Fruit fly (Drosophila melanogaster) whole organism, embryonic: ENCODE data around the gene SCCRO.

Source experiments
- Adf1 ChIP-seq: fragments of 200-800 bp; sonication (Bioruptor generic); IDR thresholded peaks from 2 replicates; pipeline ENCODE4 v1.3.6; 2022; ENCODE audit warnings: missing biosample characterization, missing genetic modification characterization
- Asciz ChIP-seq: fragments of 200-800 bp; sonication (Bioruptor generic); optimal IDR thresholded peaks from 2 replicates; lab custom pipeline; 2017; ENCODE audit warnings: missing biosample characterization, mild to moderate bottlenecking, missing genetic modification characterization, missing genetic modification reagents
- Atf-2 ChIP-seq: fragments of 200-800 bp; sonication (Bioruptor generic); optimal IDR thresholded peaks from 2 replicates; lab custom pipeline; 2016; ENCODE audit warnings: missing biosample characterization, missing genetic modification characterization
- BtbVII ChIP-seq: fragments of 200-800 bp; sonication (Bioruptor generic); optimal IDR thresholded peaks from 3 replicates; lab custom pipeline; 2017; ENCODE audit warnings: missing biosample characterization, mild to moderate bottlenecking, missing genetic modification characterization
- CG10209 ChIP-seq: fragments of 200-800 bp; sonication (Bioruptor generic); optimal IDR thresholded peaks from 3 replicates; lab custom pipeline; 2017; ENCODE audit warnings: missing biosample characterization, mild to moderate bottlenecking, missing genetic modification characterization, missing genetic modification reagents
- CG10462 ChIP-seq: fragments of 200-800 bp; sonication (Bioruptor generic); optimal IDR thresholded peaks from 2 replicates; lab custom pipeline; 2016; ENCODE audit warnings: missing biosample characterization, missing genetic modification characterization
- CG11504 ChIP-seq: fragments of 200-800 bp; sonication (Bioruptor generic); optimal IDR thresholded peaks from 3 replicates; lab custom pipeline; 2019; ENCODE audit warnings: missing biosample characterization, mild to moderate bottlenecking, missing genetic modification characterization, moderate library complexity
- CG12942 ChIP-seq: fragments of 200-800 bp; sonication (Bioruptor generic); optimal IDR thresholded peaks from 3 replicates; lab custom pipeline; 2016; ENCODE audit warnings: missing biosample characterization, missing genetic modification characterization
- CG13894 ChIP-seq: fragments of 200-800 bp; sonication (Bioruptor generic); optimal IDR thresholded peaks from 3 replicates; lab custom pipeline; 2018; ENCODE audit warnings: missing biosample characterization, mild to moderate bottlenecking, missing genetic modification characterization, moderate library complexity
- CG14667 ChIP-seq: fragments of 200-800 bp; sonication (Bioruptor generic); IDR thresholded peaks from 2 replicates; pipeline ENCODE4 v1.3.6; 2022; ENCODE audit warnings: missing biosample characterization, missing genetic modification characterization
- CG14710 ChIP-seq: fragments of 200-800 bp; sonication (Bioruptor generic); optimal IDR thresholded peaks from 3 replicates; lab custom pipeline; 2019; ENCODE audit warnings: missing biosample characterization, mild to moderate bottlenecking, missing genetic modification characterization, moderate library complexity
- CG16779 ChIP-seq: fragments of 200-800 bp; sonication (Bioruptor generic); IDR thresholded peaks from 2 replicates; pipeline ENCODE4 v1.3.6; 2022; ENCODE audit warnings: missing biosample characterization, missing genetic modification characterization
- CG18599 ChIP-seq: fragments of 200-800 bp; sonication (Bioruptor generic); optimal IDR thresholded peaks from 3 replicates; lab custom pipeline; 2017; ENCODE audit warnings: missing biosample characterization, missing genetic modification characterization, mild to moderate bottlenecking, moderate library complexity, missing genetic modification reagents
- CG30020 ChIP-seq: fragments of 200-800 bp; optimal IDR thresholded peaks from 2 replicates; lab custom pipeline; 2019; ENCODE audit warnings: missing biosample characterization, mild to moderate bottlenecking, missing genetic modification characterization, moderate library complexity
- CG3281 ChIP-seq: fragments of 200-800 bp; sonication (Bioruptor generic); optimal IDR thresholded peaks from 3 replicates; lab custom pipeline; 2017; ENCODE audit warnings: missing biosample characterization, mild to moderate bottlenecking, missing genetic modification characterization
- CG4404 ChIP-seq: fragments of 200-800 bp; sonication (Bioruptor generic); IDR thresholded peaks from 2 replicates; pipeline ENCODE4 v1.3.6; 2022; ENCODE audit warnings: missing biosample characterization, missing genetic modification characterization
- CG4820 ChIP-seq: fragments of 200-800 bp; sonication (Bioruptor generic); optimal IDR thresholded peaks from 3 replicates; lab custom pipeline; 2016; ENCODE audit warnings: missing biosample characterization, missing genetic modification characterization
- CG6175 ChIP-seq: fragments of 200-800 bp; sonication (Bioruptor generic); IDR thresholded peaks from 3 replicates; pipeline ENCODE4 v1.3.6; 2022; ENCODE audit warnings: missing biosample characterization, missing genetic modification characterization
- CG6689 ChIP-seq: fragments of 200-800 bp; sonication (Bioruptor generic); IDR thresholded peaks from 2 replicates; pipeline ENCODE4 v1.3.6; 2022; ENCODE audit warnings: missing biosample characterization, missing genetic modification characterization
- CG7372 ChIP-seq: fragments of 200-800 bp; sonication (Bioruptor generic); IDR thresholded peaks from 2 replicates; pipeline ENCODE4 v1.3.6; 2022; ENCODE audit warnings: missing biosample characterization, missing genetic modification characterization
- CG7786 ChIP-seq: fragments of 200-800 bp; sonication (Bioruptor generic); optimal IDR thresholded peaks from 2 replicates; lab custom pipeline; 2016; ENCODE audit warnings: missing biosample characterization, missing genetic modification characterization
- CG8290 ChIP-seq, 3 experiments: fragments of 200-800 bp; sonication (Bioruptor generic); optimal IDR thresholded peaks; 2 replicates each; lab custom pipeline; 2016 to 2019; ENCODE audit warnings: missing biosample characterization in 3 of 3, missing genetic modification characterization in 3 of 3, mild to moderate bottlenecking in 2 of 3, moderate library complexity in 1 of 3
- CG8765 ChIP-seq: fragments of 200-800 bp; sonication (Bioruptor generic); IDR thresholded peaks from 2 replicates; pipeline ENCODE4 v1.3.6; 2022; ENCODE audit warnings: missing biosample characterization, missing genetic modification characterization
- CG8924 ChIP-seq: fragments of 200-800 bp; optimal IDR thresholded peaks from 3 replicates; lab custom pipeline; 2019; ENCODE audit warnings: missing biosample characterization, mild to moderate bottlenecking, missing genetic modification characterization, moderate library complexity
- CG8944 ChIP-seq: fragments of 200-800 bp; sonication (Bioruptor generic); optimal IDR thresholded peaks from 3 replicates; lab custom pipeline; 2016; ENCODE audit warnings: missing biosample characterization, missing genetic modification characterization
- Camta ChIP-seq: fragments of 200-800 bp; sonication (Bioruptor generic); optimal IDR thresholded peaks from 2 replicates; lab custom pipeline; 2016; ENCODE audit warnings: missing biosample characterization, missing genetic modification characterization
- CoRest ChIP-seq: fragments of 200-800 bp; sonication (Bioruptor generic); optimal IDR thresholded peaks from 3 replicates; lab custom pipeline; 2018; ENCODE audit warnings: missing biosample characterization, mild to moderate bottlenecking, missing genetic modification characterization, moderate library complexity
- Kr ChIP-seq: fragments of 200-800 bp; sonication (Bioruptor generic); optimal IDR thresholded peaks from 2 replicates; lab custom pipeline; 2017; ENCODE audit warnings: missing biosample characterization, mild to moderate bottlenecking, missing genetic modification characterization
- Mad ChIP-seq: fragments of 200-800 bp; sonication (Bioruptor generic); optimal IDR thresholded peaks from 2 replicates; lab custom pipeline; 2016; ENCODE audit warnings: missing biosample characterization, missing genetic modification characterization
- Med ChIP-seq: fragments of 200-800 bp; sonication (Bioruptor generic); peaks from one replicate; lab custom pipeline; 2016; ENCODE audit warnings: missing biosample characterization, missing genetic modification characterization, mild to moderate bottlenecking, inconsistent platforms, moderate library complexity
- Nf-YB ChIP-seq: fragments of 200-800 bp; sonication (Bioruptor generic); optimal IDR thresholded peaks from 3 replicates; lab custom pipeline; 2019; ENCODE audit warnings: missing biosample characterization, mild to moderate bottlenecking, missing genetic modification characterization, moderate library complexity
- ara ChIP-seq: fragments of 200-800 bp; sonication (Bioruptor generic); IDR thresholded peaks from 2 replicates; pipeline ENCODE4 v1.3.6; 2022; ENCODE audit warnings: missing biosample characterization, missing genetic modification characterization
- caup ChIP-seq: fragments of 200-800 bp; sonication (Bioruptor generic); optimal IDR thresholded peaks from 3 replicates; lab custom pipeline; 2017; ENCODE audit warnings: missing biosample characterization, mild to moderate bottlenecking, missing genetic modification characterization, moderate library complexity; ENCODE audit not compliant: severe bottlenecking
- danr ChIP-seq: fragments of 200-800 bp; sonication (Bioruptor generic); IDR thresholded peaks from 2 replicates; pipeline ENCODE4 v1.3.6; 2022; ENCODE audit warnings: missing biosample characterization, missing genetic modification characterization
- dmrt11E ChIP-seq: fragments of 200-800 bp; sonication (Bioruptor generic); optimal IDR thresholded peaks from 3 replicates; lab custom pipeline; 2018; ENCODE audit warnings: missing biosample characterization, mild to moderate bottlenecking, missing genetic modification characterization, moderate library complexity
- dpn ChIP-seq, 2 experiments: fragments of 200-800 bp; sonication (Bioruptor generic); optimal IDR thresholded peaks; 3 replicates each; lab custom pipeline; 2016; ENCODE audit warnings: missing biosample characterization in 2 of 2, missing genetic modification characterization in 2 of 2
- ftz-f1 ChIP-seq: fragments of 200-800 bp; sonication (Bioruptor generic); optimal IDR thresholded peaks from 2 replicates; lab custom pipeline; 2016; ENCODE audit warnings: missing biosample characterization, missing genetic modification characterization
- gcm ChIP-seq: fragments of 200-800 bp; sonication (Bioruptor generic); optimal IDR thresholded peaks from 2 replicates; lab custom pipeline; 2019; ENCODE audit warnings: missing biosample characterization, mild to moderate bottlenecking, missing genetic modification characterization, moderate library complexity
- grau ChIP-seq: fragments of 200-800 bp; optimal IDR thresholded peaks from 3 replicates; lab custom pipeline; 2019; ENCODE audit warnings: missing biosample characterization, mild to moderate bottlenecking, missing genetic modification characterization, moderate library complexity
- klu ChIP-seq: fragments of 200-800 bp; sonication (Bioruptor generic); IDR thresholded peaks from 2 replicates; pipeline ENCODE4 v1.3.6; 2022; ENCODE audit warnings: missing biosample characterization, missing genetic modification characterization
- p53 ChIP-seq: fragments of 200-800 bp; sonication (Bioruptor generic); optimal IDR thresholded peaks from 2 replicates; lab custom pipeline; 2016; ENCODE audit warnings: missing biosample characterization, missing genetic modification characterization
- pan ChIP-seq, 4 experiments: fragments of >200 bp in 3 of 4; fragments of 200-800 bp in 1 of 4; sonication (Bioruptor generic) in 1 of 4; optimal IDR thresholded peaks in 3 of 4; IDR thresholded peaks in 1 of 4; 2 replicates each; pipeline versions ENCODE4 v1.3.6 to Lab custom; 2017 to 2022; ENCODE audit warnings: missing biosample characterization in 2 of 4, missing genetic modification characterization in 2 of 4, mixed read lengths in 1 of 4
- pho ChIP-seq: fragments of 200-800 bp; sonication (Bioruptor generic); optimal IDR thresholded peaks from 2 replicates; lab custom pipeline; 2016; ENCODE audit warnings: missing biosample characterization, missing genetic modification characterization
- psq ChIP-seq: fragments of 200-800 bp; sonication (Bioruptor generic); optimal IDR thresholded peaks from 2 replicates; lab custom pipeline; 2017; ENCODE audit warnings: missing biosample characterization, missing genetic modification characterization
- row ChIP-seq: fragments of 200-800 bp; sonication (Bioruptor generic); IDR thresholded peaks from 3 replicates; pipeline ENCODE4 v1.3.6; 2022; ENCODE audit warnings: missing biosample characterization, missing genetic modification characterization
- slp2 ChIP-seq: fragments of 200-800 bp; sonication (Bioruptor generic); optimal IDR thresholded peaks from 2 replicates; lab custom pipeline; 2016; ENCODE audit warnings: missing biosample characterization, missing genetic modification characterization
- twi ChIP-seq: fragments of 200-800 bp; optimal IDR thresholded peaks from 2 replicates; lab custom pipeline; 2019; ENCODE audit warnings: missing biosample characterization, mild to moderate bottlenecking, missing genetic modification characterization, moderate library complexity

Gene SCCRO

dm6 chr3L:15534274-15535227 is 28.7 kb upstream of the SCCRO start (continued):
- TF ChIP-seq slp2 (peak; percentile 41), CG8944 (GFP tag; lab: Kevin White, UChicago) (peak; percentile 59), danr (GFP tag; lab: Robert Waterston, UW) (no peak), ara (GFP tag; lab: Robert Waterston, UW) (peak; percentile 36; the same call in 1 of the 2 replicates), CG14667 (GFP tag; lab: Robert Waterston, UW) (peak; percentile 38), CG16779 (GFP tag; lab: Robert Waterston, UW) (no peak), Mad (GFP tag; lab: Kevin White, UChicago) (peak; percentile 35), CG8290 (GFP tag; optimal IDR thresholded peaks at IDR 0.05; lab: Kevin White, UChicago) (peak; percentile 41), CG8290 (tag; optimal IDR thresholded peaks at IDR 0.05; lab: Kevin White, UChicago) (peak in 1 of 2 experiments; percentile 46), BtbVII (GFP tag; lab: Kevin White, UChicago) (peak; percentile 15), CG11504 (tag; lab: Kevin White, UChicago) (peak; percentile 68), CG13894 (peak; percentile 3), Adf1 (peak; percentile 73), grau (tag; lab: Kevin White, UChicago) (peak; percentile 73), CG8765 (GFP tag; lab: Robert Waterston, UW) (no peak), CG10462 (peak; percentile 49), CG6175 (GFP tag; lab: Robert Waterston, UW) (0 out of 3 replicates have a peak, but pooled peaks have one; percentile 14), CG14710 (tag; lab: Kevin White, UChicago) (peak; percentile 65), CG7786 (peak; percentile 42), Camta (peak; percentile 51), dmrt11E (tag; lab: Kevin White, UChicago) (peak; percentile 75), pan (optimal IDR thresholded peaks at IDR 0.05; lab: Kevin White, UChicago) (peak in 1 of 2 experiments; percentile 82), pan (GFP tag; optimal IDR thresholded peaks at IDR 0.05 in 1 of 2, IDR thresholded peaks at IDR 0.05 in 1 of 2) (peak; percentile 21 to 71), CG30020 (no peak), p53 (GFP tag; lab: Kevin White, UChicago) (peak; percentile 16), CG4820 (peak; percentile 40), Med (GFP tag; lab: Kevin White, UChicago) (peak; percentile 89), CG12942 (GFP tag; lab: Kevin White, UChicago) (peak; percentile 43), gcm (GFP tag; lab: Kevin White, UChicago) (peak; percentile 53), klu (GFP tag; lab: Robert Waterston, UW) (no peak), Atf-2 (GFP tag; lab: Kevin White, UChicago) (peak; percentile 58), CG18599 (GFP tag; lab: Kevin White, UChicago) (peak; percentile 66), CG8924 (tag; lab: Kevin White, UChicago) (peak; percentile 66), twi (tag; lab: Kevin White, UChicago) (peak; percentile 30), dpn (GFP tag; optimal IDR thresholded peaks at IDR 0.05; lab: Kevin White, UChicago) (peak; percentile 59 to 66), CoRest (tag; lab: Kevin White, UChicago) (peak; percentile 87), caup (GFP tag; lab: Kevin White, UChicago) (peak; percentile 44), row (peak; percentile 91), psq (GFP tag; lab: Kevin White, UChicago) (peak; percentile 20), Nf-YB (peak; percentile 62), pho (GFP tag; lab: Kevin White, UChicago) (peak; percentile 73), CG3281 (GFP tag; lab: Kevin White, UChicago) (peak; percentile 56), ftz-f1 (GFP tag; lab: Kevin White, UChicago) (no peak), CG7372 (GFP tag; lab: Robert Waterston, UW) (peak; percentile 44; the same call in 1 of the 2 replicates), CG6689 (GFP tag; lab: Robert Waterston, UW) (peak; percentile 42; the same call in 1 of the 2 replicates), Kr (no peak), CG4404 (no peak), Asciz (GFP tag; lab: Kevin White, UChicago) (peak; percentile 46), CG10209 (GFP tag; lab: Kevin White, UChicago) (peak; percentile 76)
